Fruit fly (Drosophila melanogaster) Kc167 (cell line): Measurements from ENCODE around the gene ssx.

Experiments
- Myc ChIP-seq: fragments of >200 bp; optimal IDR thresholded peaks from 2 replicates; lab custom pipeline; 2017; ENCODE audit warnings: missing external identifiers
- Sin3A ChIP-seq: fragments of >200 bp; optimal IDR thresholded peaks from 2 replicates; lab custom pipeline; 2018; ENCODE audit warnings: missing external identifiers
- h ChIP-seq: fragments of >200 bp; optimal IDR thresholded peaks from 3 replicates; lab custom pipeline; 2018; ENCODE audit warnings: missing external identifiers
- insv ChIP-seq: fragments of >200 bp; optimal IDR thresholded peaks from 3 replicates; lab custom pipeline; 2018; ENCODE audit warnings: missing external identifiers
- psq ChIP-seq: fragments of >200 bp; optimal IDR thresholded peaks from 2 replicates; lab custom pipeline; 2017; ENCODE audit warnings: missing external identifiers
- ttk ChIP-seq: sonication (Bioruptor generic); optimal IDR thresholded peaks from 2 replicates; lab custom pipeline; 2017; ENCODE audit warnings: missing external identifiers

Gene ssx

dm6 chrX:1370104-1370802 is at the start of gene ssx:
Gene ssx, plus strand, starts transcription at chrX:1370580.
- TF ChIP-seq insv (lab: Kevin White, UChicago), result no peak
- no peak for TF ChIP-seq ttk (lab: Kevin White, UChicago)

DNA sequence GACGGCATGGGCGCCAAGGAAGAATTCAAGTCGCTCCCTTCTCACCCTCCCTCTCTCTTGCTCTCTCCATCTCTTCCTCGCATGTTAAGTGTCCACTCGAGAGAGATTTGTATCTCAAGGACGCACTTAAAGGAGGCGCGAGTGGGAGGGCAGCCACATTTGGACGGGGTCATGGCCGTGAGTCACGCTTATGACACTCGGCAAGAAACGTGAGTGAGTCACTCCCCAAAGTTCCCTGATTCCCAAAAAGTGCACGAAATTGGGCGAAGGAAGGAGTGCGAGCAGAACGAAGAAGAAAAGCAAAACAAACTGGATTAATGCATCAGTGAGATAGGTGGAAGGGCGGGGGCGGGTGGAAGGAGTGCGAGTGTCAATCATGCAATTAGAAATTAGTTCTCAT is 49.3 kb upstream of the ssx start:
- TF ChIP-seq h (lab: Kevin White, UChicago), result no peak
- no peak for TF ChIP-seq Sin3A (lab: Kevin White, UChicago)
- no peak for TF ChIP-seq Myc

DNA sequence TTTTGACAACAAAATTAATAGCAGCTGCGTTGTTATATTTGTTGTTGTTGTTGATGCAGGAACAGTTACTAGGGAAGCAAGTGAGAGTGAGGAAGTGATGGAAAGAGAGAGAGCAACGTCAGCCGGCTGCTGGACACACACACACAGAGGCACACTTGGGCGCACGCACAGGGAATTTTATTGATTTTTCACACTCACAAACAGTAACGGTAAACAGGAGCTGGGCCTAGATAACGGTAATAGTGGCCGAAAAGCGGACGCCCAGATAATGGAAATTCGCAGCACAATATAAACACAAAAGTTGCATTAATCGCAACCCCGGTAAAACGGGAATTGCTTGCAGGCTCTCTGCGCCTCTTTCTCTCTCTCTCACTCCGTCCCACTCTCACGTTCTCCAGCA is 48.7 kb upstream of the ssx start:
- TF ChIP-seq h (lab: Kevin White, UChicago), result no peak

- TF ChIP-seq h (lab: Kevin White, UChicago) (no peak), psq (no peak), ttk (lab: Kevin White, UChicago) (no peak), insv (lab: Kevin White, UChicago) (no peak), Sin3A (lab: Kevin White, UChicago) (no peak), Myc (no peak)
Measured at dm6 chrX:1322214-1322613, 48.2 kb upstream of the ssx start, which contains the start of gene DAAM. Gene DAAM, minus strand, starts transcription at chrX:1322362.

- no peak for TF ChIP-seq Sin3A (lab: Kevin White, UChicago)
- no peak for TF ChIP-seq insv (lab: Kevin White, UChicago)
- no peak for TF ChIP-seq psq
- no peak for TF ChIP-seq h (lab: Kevin White, UChicago)
- TF ChIP-seq Myc, result no peak
- no peak for TF ChIP-seq ttk (lab: Kevin White, UChicago)
Measured at dm6 chrX:1337998-1338397, 32.4 kb upstream of the ssx start.

DNA sequence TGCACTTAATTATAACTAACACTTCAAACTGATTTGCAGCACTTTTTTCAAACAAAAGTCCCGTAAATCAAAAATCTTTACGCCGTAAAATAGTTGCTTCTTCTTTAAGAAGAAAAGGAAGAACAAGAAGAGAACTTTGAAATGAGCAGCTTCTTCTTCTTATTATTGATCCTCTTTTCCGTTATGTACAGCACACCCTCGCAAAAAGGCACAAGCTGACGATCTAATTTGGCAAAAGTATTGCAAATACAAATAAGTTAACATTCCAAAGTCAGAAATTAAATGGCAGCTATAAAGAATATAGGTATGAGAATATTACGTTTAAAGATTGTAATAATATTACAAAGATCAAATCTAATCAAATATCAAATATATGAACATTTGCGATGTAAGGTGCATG is 28.9 kb upstream of the ssx start, which contains the start of gene CG11409:
Gene CG11409 (minus strand): TSS at position 60 of the 400 bp plus-strand sequence.
- TF ChIP-seq insv (lab: Kevin White, UChicago) (no peak), h (lab: Kevin White, UChicago) (no peak), ttk (lab: Kevin White, UChicago) (no peak), Myc (no peak), psq (no peak)

DNA sequence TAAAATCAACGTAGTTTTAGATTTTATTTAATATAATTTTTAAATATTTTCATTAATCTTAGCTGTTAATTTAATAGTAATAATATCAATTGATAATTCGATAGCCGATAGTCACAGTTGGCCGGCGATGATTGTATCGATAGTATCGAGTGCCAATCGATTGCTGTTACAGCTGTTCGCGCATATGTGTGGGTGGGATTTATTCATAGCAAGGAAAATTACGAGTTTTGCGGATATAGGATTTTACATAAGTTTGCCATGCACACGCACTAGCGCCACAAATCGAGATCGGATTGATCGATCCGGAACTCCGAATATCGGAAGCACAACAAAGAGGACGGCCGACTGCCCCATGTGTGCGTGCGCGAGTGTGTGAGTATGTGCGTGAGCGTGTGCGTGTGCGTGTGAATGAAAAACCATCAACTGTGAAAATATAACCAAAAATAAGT is 28.4 kb upstream of the ssx start, which contains the start of gene Naa30A:
Gene Naa30A (plus strand): TSS at position 163 of the 449 bp plus-strand sequence.
- TF ChIP-seq insv (lab: Kevin White, UChicago), result no peak
- TF ChIP-seq Sin3A (lab: Kevin White, UChicago), result no peak
- TF ChIP-seq Myc, result no peak
- TF ChIP-seq h (lab: Kevin White, UChicago), result no peak
- TF ChIP-seq ttk (lab: Kevin White, UChicago), result no peak
- TF ChIP-seq psq, result no peak

DNA sequence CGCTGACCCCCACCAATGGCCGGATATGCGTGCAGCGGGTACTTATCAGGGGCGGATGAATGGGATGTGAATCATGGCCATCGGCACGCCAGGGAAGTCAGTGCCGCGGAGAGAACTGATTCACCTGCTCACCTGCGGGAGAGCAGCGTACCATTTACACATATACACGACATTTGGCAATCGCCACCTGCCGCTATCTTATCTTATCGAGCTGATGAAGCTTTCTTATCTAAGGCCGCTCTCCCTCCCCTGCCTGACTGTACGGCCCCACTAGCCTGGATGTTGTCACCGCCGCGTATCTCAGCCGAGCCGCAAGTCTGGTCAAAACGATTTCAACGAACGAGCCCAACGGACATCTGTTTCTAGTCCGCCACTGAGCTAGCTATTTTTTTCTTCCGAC is 24.1 kb upstream of the ssx start, which contains the start of gene Tsp2A:
Gene Tsp2A (plus strand): TSS at position 298 of the 400 bp plus-strand sequence.
- TF ChIP-seq h (lab: Kevin White, UChicago) (no peak), psq (no peak), insv (lab: Kevin White, UChicago) (no peak), ttk (lab: Kevin White, UChicago) (no peak), Myc (no peak), Sin3A (lab: Kevin White, UChicago) (no peak)

DNA sequence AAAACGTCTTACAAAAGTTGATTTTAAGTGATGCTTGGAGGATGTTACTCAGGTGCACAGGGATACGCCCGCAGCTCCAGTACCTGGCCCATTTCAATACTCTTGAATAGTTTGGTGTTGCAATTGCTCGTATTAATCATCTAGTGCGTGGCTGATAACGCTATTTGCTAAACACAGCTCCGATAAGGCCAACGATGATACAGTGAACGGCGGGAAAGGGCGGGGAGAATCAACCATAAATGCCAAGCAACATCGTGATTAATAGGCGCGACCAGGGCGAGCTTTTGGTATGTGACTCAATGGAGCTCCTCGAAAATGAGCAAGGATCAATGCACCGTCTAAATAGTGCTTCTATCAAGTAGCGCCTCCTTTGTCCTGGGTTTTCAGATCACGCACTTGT is 23.5 kb upstream of the ssx start:
- TF ChIP-seq psq (no peak), insv (lab: Kevin White, UChicago) (no peak), h (lab: Kevin White, UChicago) (no peak), ttk (lab: Kevin White, UChicago) (no peak), Myc (no peak)

dm6 chrX:1349255-1349654 is 21.1 kb upstream of the ssx start, which contains the start of gene MTPAP:
Gene MTPAP, minus strand, starts transcription at chrX:1349357.
- TF ChIP-seq h (lab: Kevin White, UChicago), result no peak
- no peak for TF ChIP-seq Sin3A (lab: Kevin White, UChicago)
- TF ChIP-seq insv (lab: Kevin White, UChicago), result no peak
- no peak for TF ChIP-seq ttk (lab: Kevin White, UChicago)
- TF ChIP-seq psq, result no peak
- TF ChIP-seq Myc, result no peak

dm6 chrX:1353322-1354212 is 16.8 kb upstream of the ssx start, which contains the start of the genes CG12773 and CG11417:
Gene CG12773, minus strand, starts transcription at chrX:1353981.
Gene CG11417, plus strand, starts transcription at chrX:1354014.
- TF ChIP-seq psq (no peak), Sin3A (lab: Kevin White, UChicago) (no peak), insv (lab: Kevin White, UChicago) (no peak), ttk (lab: Kevin White, UChicago) (no peak), h (lab: Kevin White, UChicago) (no peak), Myc (no peak)

DNA sequence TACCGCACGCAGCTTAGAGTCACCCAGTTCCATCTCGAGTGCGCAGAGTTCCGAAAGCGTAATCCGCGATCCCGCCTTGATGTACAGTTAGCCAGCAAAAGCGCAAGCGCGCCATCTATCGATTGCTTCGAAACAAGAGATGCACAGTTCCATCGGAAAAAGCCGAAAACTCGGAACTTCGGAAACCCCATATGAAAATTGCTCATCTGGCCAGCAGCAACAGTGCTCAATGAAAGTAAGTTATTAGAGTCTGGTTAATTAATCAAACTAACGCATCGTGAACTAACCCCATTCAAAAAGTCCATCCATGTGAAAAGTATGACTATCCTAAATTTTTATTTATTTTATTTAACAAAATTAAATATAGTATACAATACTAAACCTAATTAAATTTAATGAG is 12.9 kb upstream of the ssx start, which contains the start of gene png:
Gene png (minus strand): TSS at position 101 of the 400 bp plus-strand sequence.
- TF ChIP-seq Myc, result no peak
- no peak for TF ChIP-seq Sin3A (lab: Kevin White, UChicago)
- no peak for TF ChIP-seq ttk (lab: Kevin White, UChicago)
- TF ChIP-seq h (lab: Kevin White, UChicago), result no peak
- no peak for TF ChIP-seq insv (lab: Kevin White, UChicago)
- no peak for TF ChIP-seq psq
